Fruit fly (Drosophila melanogaster) whole organism, pupa: ENCODE data around the gene dlg1.

Source experiments
- CG10348 ChIP-seq: fragments of 200-800 bp; sonication (Bioruptor generic); IDR thresholded peaks from 2 replicates; pipeline ENCODE4 v1.3.6; 2022; ENCODE audit warnings: missing biosample characterization, missing genetic modification characterization
- CG12605 ChIP-seq: fragments of 200-800 bp; sonication (Bioruptor generic); IDR thresholded peaks from 2 replicates; pipeline ENCODE4 v1.3.6; 2022; ENCODE audit warnings: missing biosample characterization, missing genetic modification characterization
- CG13204 ChIP-seq: fragments of 200-800 bp; sonication (Bioruptor generic); optimal IDR thresholded peaks from 2 replicates; lab custom pipeline; 2018; ENCODE audit warnings: missing biosample characterization, mild to moderate bottlenecking, missing genetic modification characterization, moderate library complexity
- CG14655 ChIP-seq: fragments of 200-800 bp; sonication (Bioruptor generic); optimal IDR thresholded peaks from 3 replicates; lab custom pipeline; 2017; ENCODE audit warnings: mild to moderate bottlenecking, missing biosample characterization, missing genetic modification reagents, missing genetic modification characterization
- CG15710 ChIP-seq: fragments of 200-800 bp; sonication (Bioruptor generic); optimal IDR thresholded peaks from 2 replicates; lab custom pipeline; 2018; ENCODE audit warnings: missing biosample characterization, mild to moderate bottlenecking, missing genetic modification characterization, moderate library complexity
- CG17806 ChIP-seq: fragments of 200-800 bp; sonication (Bioruptor generic); optimal IDR thresholded peaks from 2 replicates; lab custom pipeline; 2018; ENCODE audit warnings: missing biosample characterization, mild to moderate bottlenecking, missing genetic modification characterization, moderate library complexity
- CG32121 ChIP-seq: fragments of 200-800 bp; sonication (Bioruptor generic); IDR thresholded peaks from 2 replicates; pipeline ENCODE4 v1.3.6; 2022; ENCODE audit warnings: missing biosample characterization, missing genetic modification characterization
- CG34367 ChIP-seq: fragments of 200-800 bp; sonication (Bioruptor generic); optimal IDR thresholded peaks from 2 replicates; lab custom pipeline; 2018; ENCODE audit warnings: missing biosample characterization, mild to moderate bottlenecking, missing genetic modification characterization
- CG4496 ChIP-seq: fragments of 200-800 bp; sonication (Bioruptor generic); IDR thresholded peaks from 3 replicates; pipeline ENCODE4 v1.3.6; 2022; ENCODE audit warnings: missing biosample characterization, missing genetic modification characterization
- CG8159 ChIP-seq: fragments of 200-800 bp; sonication (Bioruptor generic); optimal IDR thresholded peaks from 3 replicates; lab custom pipeline; 2018; ENCODE audit warnings: missing biosample characterization, mild to moderate bottlenecking, missing genetic modification characterization, moderate library complexity
- CG8301 ChIP-seq: fragments of 200-800 bp; sonication (Bioruptor generic); optimal IDR thresholded peaks from 2 replicates; lab custom pipeline; 2018; ENCODE audit warnings: missing biosample characterization, mild to moderate bottlenecking, missing genetic modification characterization
- CG9948 ChIP-seq: fragments of 200-800 bp; sonication (Bioruptor generic); optimal IDR thresholded peaks from 2 replicates; lab custom pipeline; 2018; ENCODE audit warnings: missing biosample characterization, mild to moderate bottlenecking, missing genetic modification characterization, moderate library complexity
- D1 ChIP-seq: fragments of 200-800 bp; sonication (Bioruptor generic); optimal IDR thresholded peaks from 2 replicates; lab custom pipeline; 2018; ENCODE audit warnings: missing biosample characterization, mild to moderate bottlenecking, missing genetic modification characterization, moderate library complexity
- EcR ChIP-seq: fragments of 200-800 bp; sonication (Bioruptor generic); optimal IDR thresholded peaks from 3 replicates; lab custom pipeline; 2019; ENCODE audit warnings: missing biosample characterization, missing genetic modification characterization, mild to moderate bottlenecking, moderate library complexity, missing genetic modification reagents
- Ets98B ChIP-seq: fragments of 200-800 bp; sonication (Bioruptor generic); IDR thresholded peaks from 2 replicates; pipeline ENCODE4 v1.3.6; 2022; ENCODE audit warnings: missing biosample characterization, missing genetic modification characterization
- Pif1A ChIP-seq: fragments of 200-800 bp; sonication (Bioruptor generic); optimal IDR thresholded peaks from 3 replicates; lab custom pipeline; 2016; ENCODE audit warnings: missing biosample characterization, missing genetic modification characterization
- Pif1B ChIP-seq: fragments of 200-800 bp; sonication (Bioruptor generic); optimal IDR thresholded peaks from 3 replicates; lab custom pipeline; 2016; ENCODE audit warnings: missing biosample characterization, missing genetic modification characterization
- Snoo ChIP-seq: fragments of 200-800 bp; sonication (Bioruptor generic); optimal IDR thresholded peaks from 3 replicates; lab custom pipeline; 2017; ENCODE audit warnings: missing biosample characterization, mild to moderate bottlenecking, missing genetic modification characterization, inconsistent platforms
- fd96Ca ChIP-seq: fragments of 200-800 bp; sonication (Bioruptor generic); IDR thresholded peaks from 3 replicates; pipeline ENCODE4 v1.3.6; 2022; ENCODE audit warnings: missing biosample characterization, missing genetic modification characterization
- gl ChIP-seq: fragments of 200-800 bp; sonication (Bioruptor generic); optimal IDR thresholded peaks from 2 replicates; lab custom pipeline; 2018; ENCODE audit warnings: missing biosample characterization, mild to moderate bottlenecking, missing genetic modification characterization
- rn ChIP-seq: fragments of 200-800 bp; sonication (Bioruptor generic); IDR thresholded peaks from 2 replicates; pipeline ENCODE4 v1.3.6; 2022; ENCODE audit warnings: missing biosample characterization, missing genetic modification characterization

dlg1 gene

DNA sequence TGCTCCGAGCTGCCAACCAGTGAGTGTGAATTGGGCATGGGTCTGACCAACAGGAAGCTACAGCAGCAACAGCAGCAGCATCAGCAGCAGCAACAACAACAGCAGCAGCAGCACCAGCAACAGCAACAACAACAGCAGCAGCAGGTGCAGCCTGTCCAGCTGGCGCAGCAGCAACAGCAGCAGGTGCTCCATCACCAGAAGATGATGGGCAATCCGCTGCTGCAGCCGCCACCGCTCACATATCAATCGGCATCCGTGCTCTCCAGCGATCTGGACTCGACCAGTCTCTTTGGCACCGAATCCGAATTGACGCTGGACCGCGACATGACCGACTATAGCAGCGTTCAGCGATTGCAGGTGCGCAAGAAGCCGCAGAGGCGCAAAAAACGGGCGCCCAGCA, 12.8 kb upstream of the dlg1 start:
- TF ChIP-seq CG8159 (tag; lab: Kevin White, UChicago), result no peak
- no peak for TF ChIP-seq gl
- no peak for TF ChIP-seq CG15710 (tag; lab: Kevin White, UChicago)
- TF ChIP-seq CG17806, result no peak
- no peak for TF ChIP-seq D1 (tag; lab: Kevin White, UChicago)
- TF ChIP-seq CG32121 (GFP tag; lab: Robert Waterston, UW), result no peak
- no peak for TF ChIP-seq CG14655 (GFP tag; lab: Kevin White, UChicago)
- no peak for TF ChIP-seq EcR (GFP tag; lab: Kevin White, UChicago)
- no peak for TF ChIP-seq CG4496 (GFP tag; lab: Robert Waterston, UW)
- TF ChIP-seq Pif1A, result no peak
- no peak for TF ChIP-seq rn (GFP tag; lab: Robert Waterston, UW)
- no peak for TF ChIP-seq CG10348
- no peak for TF ChIP-seq CG9948 (tag; lab: Kevin White, UChicago)
- no peak for TF ChIP-seq CG34367 (tag; lab: Kevin White, UChicago)

DNA sequence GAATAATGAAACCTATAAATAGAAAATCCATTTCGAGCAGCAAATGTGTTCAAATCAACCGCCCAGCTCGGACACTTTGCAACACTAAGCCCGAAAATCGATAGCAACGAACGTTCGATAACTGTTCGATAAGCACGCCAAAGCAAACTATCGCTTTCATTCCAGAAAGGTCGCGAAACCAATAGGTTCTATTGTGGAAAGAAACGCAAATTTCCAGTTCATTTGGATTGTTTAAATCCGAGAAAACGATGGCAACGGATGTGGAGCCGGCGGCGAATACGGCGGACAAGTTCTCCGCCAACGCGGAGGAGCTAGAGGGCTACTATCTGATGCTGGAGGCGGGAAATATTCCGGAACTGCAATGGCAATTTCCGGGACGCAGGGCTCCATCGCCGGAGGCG, 10.4 kb upstream of the dlg1 start, which contains the start of gene Pa1:
TSS of gene Pa1 (plus strand) at position 156 of the 401 bp plus-strand sequence.
- TF ChIP-seq Ets98B (peak; percentile 11; the same call in 1 of the 2 replicates), CG17806 (no peak), EcR (GFP tag; lab: Kevin White, UChicago) (peak; percentile 35)
- TF ChIP-seq, all 21 proteins: peak for 2

DNA sequence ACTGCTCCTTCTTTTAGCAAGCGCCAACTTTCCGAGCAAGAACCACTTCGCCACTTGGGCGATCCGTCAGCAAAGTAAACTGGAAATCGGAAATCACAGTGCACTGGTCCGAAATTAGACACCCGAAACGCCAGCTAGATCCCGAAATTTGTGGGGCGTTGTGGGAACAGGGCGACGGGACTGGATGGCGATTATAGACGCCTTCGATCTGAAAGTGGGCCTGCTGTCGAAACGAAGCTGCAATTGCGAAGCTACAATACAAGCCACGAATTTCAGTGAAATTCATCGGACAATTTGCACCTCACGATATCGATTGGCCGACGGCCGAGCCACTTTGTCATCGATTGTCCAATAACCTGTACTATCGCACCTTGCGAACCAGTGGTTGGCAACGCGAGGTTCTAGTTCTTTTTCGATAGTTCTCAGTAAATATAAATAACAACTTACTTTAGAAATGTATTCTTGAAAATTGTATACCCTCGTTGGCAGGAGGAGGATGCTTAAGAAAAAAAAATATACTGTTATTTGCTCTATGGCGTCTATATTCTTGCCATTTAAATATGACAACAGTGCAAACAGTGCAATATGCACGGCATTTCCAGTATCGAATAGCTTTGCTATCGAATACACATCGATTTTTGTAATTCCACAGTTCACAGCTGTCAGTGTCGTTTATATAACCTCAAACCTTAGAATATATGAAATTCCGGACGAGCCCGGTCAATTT, 1.5 kb upstream of the dlg1 start, which contains the start of the genes hop and Tim8:
TSS of gene hop (minus strand) at position 316 of the 727 bp plus-strand sequence.
TSS of gene Tim8 (plus strand) at position 663 of the 727 bp plus-strand sequence.
- TF ChIP-seq Ets98B, result no peak
- no peak for TF ChIP-seq CG12605 (GFP tag; lab: Robert Waterston, UW)
- no peak for TF ChIP-seq EcR (GFP tag; lab: Kevin White, UChicago)
- no peak for TF ChIP-seq CG9948 (tag; lab: Kevin White, UChicago)
- TF ChIP-seq CG13204 (GFP tag; lab: Kevin White, UChicago), result no peak
- no peak for TF ChIP-seq Pif1B
- TF ChIP-seq CG34367 (tag; lab: Kevin White, UChicago), result no peak
- TF ChIP-seq CG10348, result no peak
- TF ChIP-seq fd96Ca (GFP tag; lab: Robert Waterston, UW), result no peak
- no peak for TF ChIP-seq CG32121 (GFP tag; lab: Robert Waterston, UW)
- no peak for TF ChIP-seq D1 (tag; lab: Kevin White, UChicago)
- no peak for TF ChIP-seq CG15710 (tag; lab: Kevin White, UChicago)

DNA sequence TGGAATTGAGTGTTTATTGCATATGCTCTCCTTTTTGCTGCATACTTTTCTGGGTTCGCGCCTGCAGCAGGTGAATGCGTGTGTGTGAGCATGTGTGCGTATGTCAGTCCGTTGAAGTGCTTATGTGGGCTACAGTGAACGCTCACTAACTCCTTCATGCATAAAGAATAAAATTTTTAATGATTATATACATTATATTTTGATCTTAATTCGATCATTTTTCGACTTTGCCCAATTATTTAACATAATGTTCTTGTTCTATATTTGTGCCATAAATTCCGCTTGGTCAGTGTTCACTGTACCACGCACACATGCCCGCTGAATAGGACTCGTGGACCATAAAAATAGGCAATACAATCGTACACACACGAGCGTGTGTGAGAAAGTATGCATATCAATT, 1.3 kb downstream of the dlg1 start:
- peak; percentile 59 for TF ChIP-seq Ets98B
- no peak for TF ChIP-seq CG13204 (GFP tag; lab: Kevin White, UChicago)
- peak; percentile 33 for TF ChIP-seq Snoo
- TF ChIP-seq Pif1A, result no peak
- TF ChIP-seq CG34367 (tag; lab: Kevin White, UChicago), result no peak
- no peak for TF ChIP-seq CG14655 (GFP tag; lab: Kevin White, UChicago)
- peak; percentile 53; the same call in 1 of the 2 replicates for TF ChIP-seq CG12605 (GFP tag; lab: Robert Waterston, UW)
- TF ChIP-seq CG4496 (GFP tag; lab: Robert Waterston, UW), result peak; percentile 78
- TF ChIP-seq CG10348, result no peak
- no peak for TF ChIP-seq D1 (tag; lab: Kevin White, UChicago)
- TF ChIP-seq CG8159 (tag; lab: Kevin White, UChicago), result peak; percentile 0
- peak; percentile 51; the same call in 1 of the 3 replicates for TF ChIP-seq fd96Ca (GFP tag; lab: Robert Waterston, UW)
- TF ChIP-seq CG17806, result no peak
- TF ChIP-seq gl, result no peak
- peak; percentile 46; the same call in 1 of the 2 replicates for TF ChIP-seq CG32121 (GFP tag; lab: Robert Waterston, UW)
- TF ChIP-seq EcR (GFP tag; lab: Kevin White, UChicago), result no peak
- TF ChIP-seq rn (GFP tag; lab: Robert Waterston, UW), result no peak
- no peak for TF ChIP-seq CG8301 (tag; lab: Kevin White, UChicago)
- TF ChIP-seq CG9948 (tag; lab: Kevin White, UChicago), result no peak
- TF ChIP-seq Pif1B, result no peak
- peak; percentile 26 for TF ChIP-seq CG15710 (tag; lab: Kevin White, UChicago)
- TF ChIP-seq, all 21 proteins: peak for 8

DNA sequence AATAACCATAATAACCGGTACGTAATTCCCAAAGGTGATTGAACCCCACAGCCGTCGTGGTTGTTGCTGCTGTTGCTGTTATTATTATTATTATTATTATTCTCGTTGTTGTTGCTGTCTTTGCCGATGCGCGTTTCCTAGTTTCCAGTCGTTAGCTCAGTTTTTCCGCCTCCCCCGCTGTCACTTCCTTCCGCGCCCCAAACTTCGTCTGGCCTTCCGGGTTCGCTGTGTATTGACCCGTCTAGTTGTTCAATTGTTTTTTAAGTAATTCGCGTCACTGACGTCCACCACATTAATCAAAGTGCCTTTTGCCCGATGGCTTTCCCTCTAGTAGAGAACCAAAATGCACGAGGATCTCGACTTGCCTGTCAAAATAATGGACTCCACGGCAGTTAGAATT, 2.1 kb downstream of the dlg1 start:
- TF ChIP-seq Pif1B (no peak), CG32121 (GFP tag; lab: Robert Waterston, UW) (no peak), CG10348 (no peak), CG15710 (tag; lab: Kevin White, UChicago) (no peak), rn (GFP tag; lab: Robert Waterston, UW) (no peak), CG17806 (no peak), CG8159 (tag; lab: Kevin White, UChicago) (no peak), CG9948 (tag; lab: Kevin White, UChicago) (no peak), D1 (tag; lab: Kevin White, UChicago) (no peak), CG34367 (tag; lab: Kevin White, UChicago) (no peak), fd96Ca (GFP tag; lab: Robert Waterston, UW) (no peak), EcR (GFP tag; lab: Kevin White, UChicago) (no peak), CG8301 (tag; lab: Kevin White, UChicago) (no peak), CG13204 (GFP tag; lab: Kevin White, UChicago) (no peak), CG14655 (GFP tag; lab: Kevin White, UChicago) (no peak), CG4496 (GFP tag; lab: Robert Waterston, UW) (no peak), Pif1A (no peak)
- TF ChIP-seq, all 21 proteins: peak for 0
